Worm (Caenorhabditis elegans) whole organism, midembryonic: Measurements from ENCODE around the gene Y49A3A.3.

Experiments
- T22C8.4 ChIP-seq: fragments of 200-800 bp; sonication (Bioruptor generic); IDR thresholded peaks from 2 replicates; pipeline ENCODE4 v1.3.6; 2022; ENCODE audit warnings: missing genetic modification characterization, missing compliant biosample characterization
- cog-1 ChIP-seq: sonication (generic microtip); optimal IDR thresholded peaks from 2 replicates; lab custom pipeline; 2016; ENCODE audit warnings: missing genetic modification characterization, missing compliant biosample characterization
- flt-1 ChIP-seq: fragments of 200-800 bp; sonication (Bioruptor generic); IDR thresholded peaks from 2 replicates; pipeline ENCODE4 v1.3.6; 2022; ENCODE audit warnings: missing genetic modification characterization, missing compliant biosample characterization
- klf-2 ChIP-seq: fragments of 200-800 bp; sonication (Bioruptor generic); conservative IDR thresholded peaks from 2 replicates; pipeline ENCODE4 v1.3.6; 2022; ENCODE audit warnings: missing genetic modification reagents, missing genetic modification characterization, missing compliant biosample characterization
- med-1 ChIP-seq: sonication (generic microtip); optimal IDR thresholded peaks from 2 replicates; lab custom pipeline; 2017; ENCODE audit warnings: missing genetic modification characterization, mild to moderate bottlenecking, missing compliant biosample characterization, antibody characterized with exemption, missing genetic modification reagents; ENCODE audit not compliant: insufficient read depth
- ref-1 ChIP-seq: fragments of 200-800 bp; sonication (Bioruptor generic); conservative IDR thresholded peaks from 2 replicates; pipeline ENCODE4 v1.3.6; 2022; ENCODE audit warnings: missing genetic modification reagents, missing genetic modification characterization, missing compliant biosample characterization
- tab-1 ChIP-seq: fragments of 200-800 bp; sonication (Bioruptor generic); IDR thresholded peaks from 2 replicates; pipeline ENCODE4 v1.3.6; 2022; ENCODE audit warnings: missing genetic modification characterization, missing compliant biosample characterization
- ztf-23 ChIP-seq: fragments of 200-800 bp; sonication (Bioruptor generic); IDR thresholded peaks from 2 replicates; pipeline ENCODE4 v1.3.6; 2022; ENCODE audit warnings: missing genetic modification reagents, missing genetic modification characterization, missing compliant biosample characterization
- ztf-29 ChIP-seq: fragments of 200-800 bp; sonication (Bioruptor generic); IDR thresholded peaks from 2 replicates; pipeline ENCODE4 v1.3.6; 2022; ENCODE audit warnings: missing genetic modification reagents, missing genetic modification characterization, missing compliant biosample characterization

Y49A3A.3 gene

DNA sequence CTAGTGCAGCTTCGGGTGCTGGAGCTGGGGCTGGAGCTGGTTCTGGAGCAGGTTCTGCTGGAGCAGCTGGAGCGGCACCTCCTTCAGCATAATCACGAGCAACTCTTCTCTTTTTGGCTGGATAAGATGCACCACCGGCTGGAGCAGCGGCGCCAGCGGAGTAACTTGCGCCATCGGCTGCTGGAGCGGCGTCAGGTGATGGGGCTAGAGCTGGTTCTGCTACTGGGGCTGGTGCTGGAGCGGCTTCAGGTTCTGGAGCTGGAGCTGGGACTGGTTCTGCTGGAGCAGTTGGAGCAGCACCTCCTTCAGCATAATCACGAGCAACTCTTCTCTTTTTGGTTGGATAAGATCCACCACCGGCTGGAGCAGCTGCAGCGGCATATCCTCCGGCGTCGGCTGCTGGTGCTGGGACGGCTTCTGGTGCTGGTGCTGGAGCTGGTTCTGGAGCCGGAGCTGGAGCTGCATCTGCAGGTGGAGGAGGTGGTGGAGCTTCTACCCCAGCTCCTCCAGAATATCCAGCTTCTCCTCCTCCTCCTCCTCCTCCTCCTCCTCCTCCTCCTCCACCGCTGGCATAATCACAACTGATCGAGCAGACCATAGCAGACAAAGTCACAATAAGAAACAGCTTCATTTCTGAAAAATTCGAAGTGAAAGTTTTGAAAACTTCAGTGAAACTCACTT lies 35.0 kb upstream of the Y49A3A.3 start, which contains the start of gene F47B8.13:
TSS of gene F47B8.13 (minus strand) at position 631 of the 681 bp plus-strand sequence.
- TF ChIP-seq ztf-29 (GFP tag; lab: Robert Waterston, UW), result no peak
- TF ChIP-seq med-1 (GFP tag; lab: Kevin White, UChicago), result no peak
- TF ChIP-seq klf-2, result no peak
- no peak for TF ChIP-seq flt-1 (GFP tag; lab: Robert Waterston, UW)
- no peak for TF ChIP-seq ztf-23 (GFP tag; lab: Robert Waterston, UW)
- no peak for TF ChIP-seq cog-1
- no peak for TF ChIP-seq tab-1
- no peak for TF ChIP-seq ref-1
- TF ChIP-seq T22C8.4 (GFP tag; lab: Robert Waterston, UW), result no peak

DNA sequence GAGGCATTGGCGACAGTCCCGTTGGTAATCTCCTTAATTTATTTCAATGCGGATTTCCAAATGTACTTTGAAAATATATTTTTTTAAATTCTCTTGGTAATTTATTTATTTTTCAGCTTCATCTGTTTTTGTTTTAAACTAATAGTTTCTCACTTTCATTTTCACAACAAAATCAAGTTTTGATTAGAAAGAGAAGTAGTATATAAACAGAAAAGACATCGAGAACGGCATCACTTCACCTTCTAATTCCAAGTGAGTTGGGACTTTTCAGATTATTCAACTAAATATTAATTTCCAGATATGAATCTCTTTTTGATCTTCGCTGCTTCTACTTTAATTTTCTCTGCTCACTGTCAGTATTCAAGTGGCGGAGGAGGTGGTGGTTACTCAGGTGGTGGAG lies 34.0 kb upstream of the Y49A3A.3 start, which contains the start of gene F47B8.14:
TSS of gene F47B8.14 (plus strand) at position 301 of the 400 bp plus-strand sequence.
- no peak for TF ChIP-seq T22C8.4 (GFP tag; lab: Robert Waterston, UW)
- no peak for TF ChIP-seq ztf-23 (GFP tag; lab: Robert Waterston, UW)
- no peak for TF ChIP-seq ref-1
- no peak for TF ChIP-seq cog-1

DNA sequence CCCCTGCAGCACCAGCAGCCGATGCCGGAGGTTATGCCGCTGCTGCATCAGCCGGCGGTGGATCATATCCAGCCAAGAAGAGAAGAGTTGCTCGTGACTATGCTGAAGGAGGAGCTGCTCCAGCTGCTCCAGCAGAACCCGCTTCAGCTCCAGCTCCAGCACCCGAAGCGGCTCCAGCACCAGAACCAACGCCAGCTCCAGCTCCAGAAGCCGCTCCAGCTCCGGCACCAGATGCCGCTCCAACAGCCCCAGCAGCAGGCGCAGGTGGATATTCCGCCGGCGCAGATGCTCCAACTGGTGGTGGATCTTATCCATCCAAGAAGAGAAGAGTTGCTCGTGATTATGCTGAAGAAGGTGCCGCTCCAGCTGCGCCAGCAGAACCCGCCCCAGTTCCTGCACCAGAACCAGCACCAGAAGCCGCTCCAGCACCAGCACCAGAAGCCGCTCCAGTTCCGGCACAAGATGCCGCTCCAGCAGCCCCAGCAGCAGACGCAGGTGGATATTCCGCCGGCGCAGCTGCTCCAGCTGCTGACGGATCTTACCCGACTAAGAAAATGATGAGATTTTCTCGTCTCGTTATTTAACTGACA lies 33.4 kb upstream of the Y49A3A.3 start:
- TF ChIP-seq med-1 (GFP tag; lab: Kevin White, UChicago) (no peak), cog-1 (no peak), flt-1 (GFP tag; lab: Robert Waterston, UW) (no peak), ztf-23 (GFP tag; lab: Robert Waterston, UW) (no peak), ztf-29 (GFP tag; lab: Robert Waterston, UW) (no peak)

DNA sequence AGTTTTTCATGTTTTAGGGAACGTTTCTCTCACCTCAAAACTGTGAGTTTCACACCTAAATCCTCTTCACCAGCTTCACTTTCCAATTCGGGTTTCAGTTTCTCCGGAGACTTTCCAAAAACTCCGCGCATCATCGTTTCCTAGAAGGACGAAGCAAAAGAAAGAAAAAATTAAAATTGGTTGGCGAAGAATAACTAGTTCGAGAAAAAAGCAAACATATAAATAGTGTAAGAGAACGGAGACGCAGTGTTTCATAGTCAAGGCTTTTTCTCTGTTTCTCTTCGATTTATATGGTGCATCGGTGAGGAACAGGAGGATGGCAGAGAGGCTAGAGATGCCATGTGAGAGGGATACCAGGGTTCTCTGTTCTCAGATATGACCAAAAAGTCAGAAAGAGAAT lies 31.5 kb upstream of the Y49A3A.3 start, which contains the start of gene F47B8.3:
TSS of gene F47B8.3 (minus strand) at position 261 of the 400 bp plus-strand sequence.
- no peak for TF ChIP-seq med-1 (GFP tag; lab: Kevin White, UChicago)
- no peak for TF ChIP-seq ztf-23 (GFP tag; lab: Robert Waterston, UW)
- no peak for TF ChIP-seq klf-2
- TF ChIP-seq ztf-29 (GFP tag; lab: Robert Waterston, UW), result no peak
- no peak for TF ChIP-seq flt-1 (GFP tag; lab: Robert Waterston, UW)
- TF ChIP-seq T22C8.4 (GFP tag; lab: Robert Waterston, UW), result no peak
- TF ChIP-seq tab-1, result no peak

DNA sequence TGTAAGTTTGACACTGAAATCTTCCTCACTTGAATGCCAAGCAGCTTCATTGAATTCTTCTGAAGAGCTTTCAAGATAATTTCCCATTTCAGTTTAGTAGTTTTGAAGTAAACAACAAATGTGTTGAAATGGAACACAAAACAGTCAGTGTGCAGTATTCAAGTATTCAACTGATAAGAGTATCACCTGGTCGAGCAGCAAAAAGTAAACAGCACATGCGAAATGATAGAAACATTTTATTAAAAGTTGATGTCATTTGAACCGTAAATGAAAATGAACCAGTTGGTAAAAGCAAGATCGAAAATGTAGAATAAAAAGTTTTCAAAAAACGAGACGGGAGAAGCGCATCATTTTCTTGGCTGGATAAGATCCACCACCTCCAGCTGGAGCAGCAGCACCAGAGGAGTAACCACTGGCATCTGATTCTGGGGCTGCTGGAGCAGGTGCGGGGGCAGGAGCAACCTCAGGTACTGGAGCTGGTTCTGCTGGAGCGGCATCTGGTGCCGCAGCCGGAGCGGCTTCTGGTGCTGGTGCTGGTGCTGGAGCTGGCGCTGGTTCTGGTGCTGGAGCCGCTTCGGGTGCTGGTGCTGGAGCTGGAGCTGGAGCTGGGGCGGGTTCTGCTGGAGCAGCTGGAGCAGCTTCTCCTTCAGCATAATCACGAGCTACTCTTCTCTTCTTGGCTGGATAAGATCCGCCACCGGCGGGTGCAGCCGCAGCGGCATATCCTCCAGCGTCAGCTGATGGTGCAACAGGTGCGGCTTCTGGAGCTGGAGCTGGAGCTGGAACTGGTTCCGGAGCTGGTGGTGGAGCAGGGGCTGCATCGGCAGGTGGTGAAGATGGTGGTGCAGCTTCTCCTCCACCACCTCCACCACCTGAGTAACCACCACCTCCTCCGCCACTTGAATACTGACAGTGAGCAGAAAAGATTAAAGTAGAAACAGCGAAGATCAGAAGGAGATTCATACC lies 29.4 kb upstream of the Y49A3A.3 start, which contains the start of the genes F47B8.4 and F47B8.18:
TSS of gene F47B8.4 (minus strand) at position 172 of the 966 bp plus-strand sequence.
TSS of gene F47B8.18 (minus strand) at position 963 of the 966 bp plus-strand sequence.
- TF ChIP-seq klf-2 (no peak), ztf-23 (GFP tag; lab: Robert Waterston, UW) (no peak), ztf-29 (GFP tag; lab: Robert Waterston, UW) (no peak), med-1 (GFP tag; lab: Kevin White, UChicago) (no peak), tab-1 (no peak), cog-1 (no peak), T22C8.4 (GFP tag; lab: Robert Waterston, UW) (no peak), flt-1 (GFP tag; lab: Robert Waterston, UW) (no peak), ref-1 (no peak)

DNA sequence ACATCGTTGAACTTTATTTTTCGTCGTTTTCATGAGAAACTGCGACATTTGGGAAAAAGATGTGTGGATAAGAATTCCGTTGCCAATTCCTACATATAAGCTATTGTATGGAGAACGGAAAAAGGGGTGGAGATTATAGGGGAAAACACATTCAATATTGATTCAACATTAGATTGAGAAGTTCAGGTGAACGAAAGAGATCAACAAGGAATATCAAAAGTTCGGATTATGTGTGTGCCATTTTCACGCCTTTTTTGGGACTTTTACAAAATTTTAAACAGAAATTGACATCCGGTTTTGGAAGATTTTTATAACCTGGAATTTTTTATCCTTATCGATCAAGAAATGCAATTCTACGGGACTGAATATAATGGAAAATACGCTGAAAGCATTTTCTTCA lies 26.4 kb upstream of the Y49A3A.3 start, which contains the start of gene F47B8.5:
TSS of gene F47B8.5 (minus strand) at position 101 of the 400 bp plus-strand sequence.
- no peak for TF ChIP-seq ztf-29 (GFP tag; lab: Robert Waterston, UW)
- no peak for TF ChIP-seq ztf-23 (GFP tag; lab: Robert Waterston, UW)
- no peak for TF ChIP-seq ref-1
- no peak for TF ChIP-seq klf-2
- TF ChIP-seq med-1 (GFP tag; lab: Kevin White, UChicago), result no peak
- TF ChIP-seq flt-1 (GFP tag; lab: Robert Waterston, UW), result no peak
- no peak for TF ChIP-seq tab-1
- TF ChIP-seq T22C8.4 (GFP tag; lab: Robert Waterston, UW), result no peak
- TF ChIP-seq cog-1, result no peak

DNA sequence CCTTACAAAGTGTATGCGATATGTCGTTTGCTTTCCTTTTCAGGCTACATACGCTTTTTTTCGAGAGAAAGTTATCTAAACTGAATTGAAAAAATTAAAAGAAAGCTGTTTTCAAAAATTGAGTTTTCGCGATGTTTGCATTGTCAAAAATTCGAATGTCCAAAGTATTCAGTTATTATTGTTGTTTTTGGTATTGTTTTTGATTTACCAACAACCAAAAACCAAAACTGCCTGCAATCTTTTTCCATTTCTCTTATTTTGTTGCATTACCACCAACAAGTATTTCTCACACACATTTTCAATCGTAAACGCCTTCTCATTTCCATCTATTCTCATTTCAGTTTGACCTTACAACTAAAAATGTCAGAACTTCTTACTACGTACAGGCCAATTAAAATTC lies 25.4 kb upstream of the Y49A3A.3 start, which contains the start of gene pepm-1:
TSS of gene pepm-1 (plus strand) at position 301 of the 400 bp plus-strand sequence.
- TF ChIP-seq klf-2, result no peak
- no peak for TF ChIP-seq ztf-29 (GFP tag; lab: Robert Waterston, UW)
- TF ChIP-seq ztf-23 (GFP tag; lab: Robert Waterston, UW), result no peak
- TF ChIP-seq med-1 (GFP tag; lab: Kevin White, UChicago), result no peak
- no peak for TF ChIP-seq cog-1
- no peak for TF ChIP-seq T22C8.4 (GFP tag; lab: Robert Waterston, UW)
- no peak for TF ChIP-seq flt-1 (GFP tag; lab: Robert Waterston, UW)
- TF ChIP-seq ref-1, result no peak
- no peak for TF ChIP-seq tab-1

DNA sequence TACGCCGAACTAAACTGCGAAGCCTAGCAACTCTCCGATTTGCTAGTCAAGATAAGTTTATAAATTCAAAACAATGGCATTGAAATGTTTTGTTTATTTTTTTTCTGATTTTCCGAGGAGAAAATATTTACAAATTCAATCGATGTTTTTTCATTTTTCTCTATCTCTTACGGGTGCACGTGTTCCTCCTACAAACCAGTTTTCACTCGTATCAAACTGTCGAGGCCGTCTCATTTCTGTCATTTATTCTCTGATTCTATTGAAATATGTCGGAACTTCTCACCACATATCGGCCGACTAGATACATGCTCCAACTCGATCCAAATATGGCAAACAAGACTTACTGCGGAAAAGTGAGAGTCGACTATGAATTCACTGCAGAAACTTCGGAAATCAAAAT lies 22.7 kb upstream of the Y49A3A.3 start, which contains the start of gene F47B8.8:
TSS of gene F47B8.8 (plus strand) at position 257 of the 400 bp plus-strand sequence.
- no peak for TF ChIP-seq ref-1
- no peak for TF ChIP-seq cog-1
- TF ChIP-seq tab-1, result no peak
- no peak for TF ChIP-seq T22C8.4 (GFP tag; lab: Robert Waterston, UW)
- no peak for TF ChIP-seq med-1 (GFP tag; lab: Kevin White, UChicago)
- no peak for TF ChIP-seq ztf-23 (GFP tag; lab: Robert Waterston, UW)
- no peak for TF ChIP-seq ztf-29 (GFP tag; lab: Robert Waterston, UW)
- no peak for TF ChIP-seq flt-1 (GFP tag; lab: Robert Waterston, UW)
- no peak for TF ChIP-seq klf-2

DNA sequence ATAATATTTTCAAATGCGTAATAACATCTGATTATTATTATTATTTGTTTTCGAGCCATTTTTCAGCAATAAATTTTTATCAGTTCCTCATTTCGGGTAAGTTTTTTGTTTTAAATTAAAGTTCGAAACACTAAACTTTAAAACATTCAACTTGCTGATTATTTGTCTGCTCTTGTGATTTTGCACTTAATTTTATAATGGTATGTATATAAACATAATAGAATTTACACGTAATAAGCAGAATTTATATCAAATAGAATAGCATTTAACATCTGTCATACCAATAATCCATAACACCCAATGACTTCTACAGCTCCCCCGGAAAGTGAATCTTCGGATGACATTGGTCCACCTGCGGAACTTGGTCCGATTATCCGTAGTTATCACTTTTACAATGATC lies 21.1 kb upstream of the Y49A3A.3 start, which contains the start of gene srm-4:
TSS of gene srm-4 (plus strand) at position 301 of the 400 bp plus-strand sequence.
- TF ChIP-seq klf-2 (no peak), ztf-29 (GFP tag; lab: Robert Waterston, UW) (no peak), med-1 (GFP tag; lab: Kevin White, UChicago) (no peak), flt-1 (GFP tag; lab: Robert Waterston, UW) (no peak), T22C8.4 (GFP tag; lab: Robert Waterston, UW) (no peak), tab-1 (no peak), cog-1 (no peak), ref-1 (no peak), ztf-23 (GFP tag; lab: Robert Waterston, UW) (no peak)
